Fruit fly (Drosophila melanogaster) whole organism, embryonic: ENCODE data around the gene borr.

Experiments
- CG11695 ChIP-seq: fragments of 200-800 bp; sonication (Bioruptor generic); IDR thresholded peaks from 3 replicates; pipeline ENCODE4 v1.3.6; 2022; ENCODE audit warnings: missing biosample characterization, missing genetic modification characterization
- CG11723 ChIP-seq: fragments of 200-800 bp; sonication (Bioruptor generic); optimal IDR thresholded peaks from 2 replicates; lab custom pipeline; 2017; ENCODE audit warnings: missing biosample characterization, mild to moderate bottlenecking, missing genetic modification characterization
- CG1233 ChIP-seq: fragments of 200-800 bp; sonication (Bioruptor generic); optimal IDR thresholded peaks from 4 replicates; lab custom pipeline; 2018; ENCODE audit warnings: missing biosample characterization, mild to moderate bottlenecking, missing genetic modification characterization
- CG12391 ChIP-seq: fragments of 200-800 bp; sonication (Bioruptor generic); optimal IDR thresholded peaks from 3 replicates; lab custom pipeline; 2018; ENCODE audit warnings: missing biosample characterization, mild to moderate bottlenecking, missing genetic modification characterization, moderate library complexity
- CG12942 ChIP-seq: fragments of 200-800 bp; sonication (Bioruptor generic); optimal IDR thresholded peaks from 3 replicates; lab custom pipeline; 2016; ENCODE audit warnings: missing biosample characterization, missing genetic modification characterization
- CG13287 ChIP-seq: fragments of 200-800 bp; sonication (Bioruptor generic); IDR thresholded peaks from 2 replicates; pipeline ENCODE4 v1.3.6; 2022; ENCODE audit warnings: missing biosample characterization, missing genetic modification characterization; ENCODE audit not compliant: partially characterized antibody
- CG13296 ChIP-seq: fragments of 200-800 bp; sonication (Bioruptor generic); optimal IDR thresholded peaks from 3 replicates; lab custom pipeline; 2018; ENCODE audit warnings: missing biosample characterization, mild to moderate bottlenecking, missing genetic modification characterization
- CG14860 ChIP-seq: fragments of 200-800 bp; sonication (Bioruptor generic); IDR thresholded peaks from 3 replicates; pipeline ENCODE4 v1.3.6; 2022; ENCODE audit warnings: missing biosample characterization, missing genetic modification characterization; ENCODE audit not compliant: partially characterized antibody
- CG15514 ChIP-seq: fragments of 200-800 bp; sonication (Bioruptor generic); optimal IDR thresholded peaks from 3 replicates; lab custom pipeline; 2017; ENCODE audit warnings: missing biosample characterization, missing genetic modification characterization, mild to moderate bottlenecking, moderate library complexity, missing genetic modification reagents
- CG17361 ChIP-seq: fragments of 200-800 bp; sonication (Bioruptor generic); IDR thresholded peaks from 3 replicates; pipeline ENCODE4 v1.3.6; 2022; ENCODE audit warnings: missing biosample characterization, missing genetic modification characterization
- CG1792 ChIP-seq: fragments of 200-800 bp; sonication (Bioruptor generic); optimal IDR thresholded peaks from 2 replicates; lab custom pipeline; 2016; ENCODE audit warnings: missing biosample characterization, missing genetic modification characterization
- CG30020 ChIP-seq: fragments of 200-800 bp; optimal IDR thresholded peaks from 2 replicates; lab custom pipeline; 2019; ENCODE audit warnings: missing biosample characterization, mild to moderate bottlenecking, missing genetic modification characterization, moderate library complexity
- CG3065 ChIP-seq: fragments of 200-800 bp; sonication (Bioruptor generic); optimal IDR thresholded peaks from 2 replicates; lab custom pipeline; 2016; ENCODE audit warnings: missing biosample characterization, missing genetic modification characterization
- CG32532 ChIP-seq: fragments of 200-800 bp; sonication (Bioruptor generic); IDR thresholded peaks from 2 replicates; pipeline ENCODE4 v1.3.6; 2022; ENCODE audit warnings: missing biosample characterization, missing genetic modification characterization
- CG34224 ChIP-seq: fragments of 200-800 bp; sonication (Bioruptor generic); IDR thresholded peaks from 3 replicates; pipeline ENCODE4 v1.3.6; 2022; ENCODE audit warnings: missing biosample characterization, missing genetic modification characterization; ENCODE audit not compliant: partially characterized antibody
- CG5953 ChIP-seq: fragments of 200-800 bp; sonication (Bioruptor generic); IDR thresholded peaks from 2 replicates; pipeline ENCODE4 v1.3.6; 2022; ENCODE audit warnings: missing biosample characterization, missing genetic modification characterization
- CG6791 ChIP-seq: fragments of 200-800 bp; sonication (Bioruptor generic); IDR thresholded peaks from 3 replicates; pipeline ENCODE4 v1.3.6; 2022; ENCODE audit warnings: missing biosample characterization, missing genetic modification characterization; ENCODE audit not compliant: partially characterized antibody
- CG6854 ChIP-seq: fragments of 200-800 bp; sonication (Bioruptor generic); optimal IDR thresholded peaks from 3 replicates; lab custom pipeline; 2017; ENCODE audit warnings: missing biosample characterization, mild to moderate bottlenecking, missing genetic modification characterization
- CG7372 ChIP-seq: fragments of 200-800 bp; sonication (Bioruptor generic); IDR thresholded peaks from 2 replicates; pipeline ENCODE4 v1.3.6; 2022; ENCODE audit warnings: missing biosample characterization, missing genetic modification characterization
- CG9437 ChIP-seq: fragments of 200-800 bp; sonication (Bioruptor generic); optimal IDR thresholded peaks from 2 replicates; lab custom pipeline; 2018; ENCODE audit warnings: missing biosample characterization, mild to moderate bottlenecking, missing genetic modification characterization
- Dek ChIP-seq: fragments of 200-800 bp; sonication (Bioruptor generic); optimal IDR thresholded peaks from 3 replicates; lab custom pipeline; 2019; ENCODE audit warnings: missing biosample characterization, mild to moderate bottlenecking, missing genetic modification characterization, moderate library complexity
- Drgx ChIP-seq: fragments of 200-800 bp; sonication (Bioruptor generic); IDR thresholded peaks from 2 replicates; pipeline ENCODE4 v1.3.6; 2022; ENCODE audit warnings: missing biosample characterization, missing genetic modification characterization
- Ets97D ChIP-seq: fragments of 200-800 bp; sonication (Bioruptor generic); optimal IDR thresholded peaks from 3 replicates; lab custom pipeline; 2016; ENCODE audit warnings: missing biosample characterization, missing genetic modification characterization
- Fer2 ChIP-seq: fragments of 200-800 bp; sonication (Bioruptor generic); optimal IDR thresholded peaks from 2 replicates; lab custom pipeline; 2018; ENCODE audit warnings: missing biosample characterization, mild to moderate bottlenecking, missing genetic modification characterization, moderate library complexity
- Hr78 ChIP-seq, 2 experiments: fragments of 200-800 bp in 1 of 2; fragments of >200 bp in 1 of 2; sonication (Bioruptor generic) in 1 of 2; optimal IDR thresholded peaks; 2 replicates each; lab custom pipeline; 2017 to 2019; ENCODE audit warnings: missing biosample characterization in 2 of 2, missing genetic modification characterization in 2 of 2, mild to moderate bottlenecking in 1 of 2, moderate library complexity in 1 of 2
- Lim3 ChIP-seq: fragments of 200-800 bp; sonication (Bioruptor generic); IDR thresholded peaks from 2 replicates; pipeline ENCODE4 v1.3.6; 2022; ENCODE audit warnings: missing biosample characterization, missing genetic modification characterization
- MBD-R2 ChIP-seq: fragments of 200-800 bp; sonication (Bioruptor generic); IDR thresholded peaks from 2 replicates; pipeline ENCODE4 v1.3.6; 2022; ENCODE audit warnings: missing biosample characterization, missing genetic modification characterization
- Xbp1 ChIP-seq: fragments of 200-800 bp; sonication (Bioruptor generic); optimal IDR thresholded peaks from 3 replicates; lab custom pipeline; 2016; ENCODE audit warnings: missing biosample characterization, mild to moderate bottlenecking, missing genetic modification characterization
- al ChIP-seq: fragments of 200-800 bp; sonication (Bioruptor generic); IDR thresholded peaks from 2 replicates; pipeline ENCODE4 v1.3.6; 2022; ENCODE audit warnings: missing biosample characterization, missing genetic modification characterization
- ci ChIP-seq: fragments of 200-800 bp; sonication (Bioruptor generic); IDR thresholded peaks from 3 replicates; pipeline ENCODE4 v1.3.6; 2022; ENCODE audit warnings: missing biosample characterization, missing genetic modification characterization
- dati ChIP-seq: fragments of 200-800 bp; sonication (Bioruptor generic); IDR thresholded peaks from 2 replicates; pipeline ENCODE4 v1.3.6; 2022; ENCODE audit warnings: missing biosample characterization, missing genetic modification characterization
- dysf ChIP-seq: fragments of 200-800 bp; sonication (Bioruptor generic); IDR thresholded peaks from 3 replicates; pipeline ENCODE4 v1.3.6; 2022; ENCODE audit warnings: missing biosample characterization, missing genetic modification characterization
- grn ChIP-seq: fragments of 200-800 bp; sonication (Bioruptor generic); optimal IDR thresholded peaks from 3 replicates; lab custom pipeline; 2017; ENCODE audit warnings: missing biosample characterization, missing genetic modification characterization
- hbn ChIP-seq: fragments of 200-800 bp; sonication (Bioruptor generic); IDR thresholded peaks from 2 replicates; pipeline ENCODE4 v1.3.6; 2022; ENCODE audit warnings: missing biosample characterization, missing genetic modification characterization; ENCODE audit not compliant: partially characterized antibody
- hkb ChIP-seq, 2 experiments: fragments of 200-800 bp in 1 of 2; fragments of >200 bp in 1 of 2; sonication (Bioruptor generic) in 1 of 2; IDR thresholded peaks in 1 of 2; optimal IDR thresholded peaks in 1 of 2; 2 replicates each; pipeline versions ENCODE4 v1.3.6 to Lab custom; 2017 to 2022; ENCODE audit warnings: missing biosample characterization in 1 of 2, missing genetic modification characterization in 1 of 2
- lab ChIP-seq: fragments of 200-800 bp; sonication (Bioruptor generic); optimal IDR thresholded peaks from 3 replicates; lab custom pipeline; 2017; ENCODE audit warnings: missing biosample characterization, missing genetic modification characterization, mild to moderate bottlenecking, moderate library complexity, missing genetic modification reagents
- nerfin-2 ChIP-seq: fragments of 200-800 bp; sonication (Bioruptor generic); IDR thresholded peaks from 2 replicates; pipeline ENCODE4 v1.3.6; 2022; ENCODE audit warnings: missing biosample characterization, missing genetic modification characterization; ENCODE audit not compliant: partially characterized antibody
- pfk ChIP-seq: fragments of 200-800 bp; sonication (Bioruptor generic); optimal IDR thresholded peaks from 2 replicates; lab custom pipeline; 2018; ENCODE audit warnings: missing biosample characterization, mild to moderate bottlenecking, missing genetic modification characterization, moderate library complexity
- rib ChIP-seq: fragments of 200-800 bp; sonication (Bioruptor generic); IDR thresholded peaks from 2 replicates; pipeline ENCODE4 v1.3.6; 2022; ENCODE audit warnings: missing biosample characterization, missing genetic modification characterization
- salm ChIP-seq: fragments of 200-800 bp; sonication (Bioruptor generic); optimal IDR thresholded peaks from 2 replicates; lab custom pipeline; 2018; ENCODE audit warnings: missing biosample characterization, mild to moderate bottlenecking, missing genetic modification characterization
- sens ChIP-seq: fragments of 200-800 bp; sonication (Bioruptor generic); peaks from one replicate; lab custom pipeline; 2016; ENCODE audit warnings: missing biosample characterization, missing genetic modification characterization
- sna ChIP-seq: fragments of 200-800 bp; sonication (Bioruptor generic); IDR thresholded peaks from 2 replicates; pipeline ENCODE4 v1.3.6; 2022; ENCODE audit warnings: missing biosample characterization, missing genetic modification characterization; ENCODE audit not compliant: partially characterized antibody
- stc ChIP-seq: fragments of 200-800 bp; sonication (Bioruptor generic); IDR thresholded peaks from 2 replicates; pipeline ENCODE4 v1.3.6; 2022; ENCODE audit warnings: missing biosample characterization, missing genetic modification characterization
- stwl ChIP-seq: fragments of 200-800 bp; sonication (Bioruptor generic); optimal IDR thresholded peaks from 3 replicates; lab custom pipeline; 2018; ENCODE audit warnings: missing biosample characterization, mild to moderate bottlenecking, missing genetic modification characterization, moderate library complexity
- sug ChIP-seq: fragments of 200-800 bp; optimal IDR thresholded peaks from 2 replicates; lab custom pipeline; 2019; ENCODE audit warnings: missing biosample characterization, mild to moderate bottlenecking, missing genetic modification characterization, moderate library complexity
- tna ChIP-seq: fragments of 200-800 bp; sonication (Bioruptor generic); IDR thresholded peaks from 2 replicates; pipeline ENCODE4 v1.3.6; 2022; ENCODE audit warnings: missing biosample characterization, missing genetic modification characterization; ENCODE audit not compliant: partially characterized antibody
- tup ChIP-seq: fragments of 200-800 bp; sonication (Bioruptor generic); optimal IDR thresholded peaks from 2 replicates; lab custom pipeline; 2016; ENCODE audit warnings: missing biosample characterization, mild to moderate bottlenecking, missing genetic modification characterization, moderate library complexity
- unc-4 ChIP-seq: fragments of 200-800 bp; sonication (Bioruptor generic); IDR thresholded peaks from 2 replicates; pipeline ENCODE4 v1.3.6; 2022; ENCODE audit warnings: missing biosample characterization, missing genetic modification characterization; ENCODE audit not compliant: partially characterized antibody
- zf30C ChIP-seq: fragments of 200-800 bp; sonication (Bioruptor generic); optimal IDR thresholded peaks from 3 replicates; lab custom pipeline; 2018; ENCODE audit warnings: missing biosample characterization, mild to moderate bottlenecking, missing genetic modification characterization

The borr gene

dm6 chr2L:9203401-9203800 lies 49.5 kb downstream of the borr start (continued):
- TF ChIP-seq salm (tag; lab: Kevin White, UChicago), result no peak
- TF ChIP-seq CG6854 (GFP tag; lab: Kevin White, UChicago), result no peak
- no peak for TF ChIP-seq CG5953 (GFP tag; lab: Robert Waterston, UW)
- peak; percentile 3 for TF ChIP-seq sug (tag; lab: Kevin White, UChicago)
- TF ChIP-seq Xbp1, result no peak
- TF ChIP-seq CG6791 (GFP tag; lab: Robert Waterston, UW), result no peak
- no peak for TF ChIP-seq dysf
- peak; percentile 3 for TF ChIP-seq CG15514
- no peak for TF ChIP-seq CG1792
- no peak for TF ChIP-seq CG34224
- TF ChIP-seq Dek (tag; lab: Kevin White, UChicago), result no peak
- TF ChIP-seq CG32532 (GFP tag; lab: Robert Waterston, UW), result peak; percentile 27; the same call in 1 of the 2 replicates
- peak; percentile 18 for TF ChIP-seq CG30020 (tag; lab: Kevin White, UChicago)
- TF ChIP-seq CG12942 (GFP tag; lab: Kevin White, UChicago), result no peak
- no peak for TF ChIP-seq stc (GFP tag; lab: Robert Waterston, UW)
- TF ChIP-seq nerfin-2, result no peak
- TF ChIP-seq CG11723, result peak; percentile 16
- peak; percentile 98 for TF ChIP-seq pfk (GFP tag; lab: Kevin White, UChicago)
- peak; percentile 24 for TF ChIP-seq stwl (tag; lab: Kevin White, UChicago)
- TF ChIP-seq unc-4 (GFP tag; lab: Robert Waterston, UW), result no peak
- no peak for TF ChIP-seq CG13296 (GFP tag; lab: Kevin White, UChicago)
- peak; percentile 1 for TF ChIP-seq lab
- no peak for TF ChIP-seq Lim3 (GFP tag; lab: Robert Waterston, UW)
- TF ChIP-seq Drgx (GFP tag; lab: Robert Waterston, UW), result peak; percentile 51; the same call in 1 of the 2 replicates
- no peak for TF ChIP-seq CG14860 (GFP tag; lab: Robert Waterston, UW)
- no peak for TF ChIP-seq grn (GFP tag; lab: Kevin White, UChicago)
- no peak for TF ChIP-seq sna (GFP tag; lab: Robert Waterston, UW)
- no peak for TF ChIP-seq CG9437 (GFP tag; lab: Kevin White, UChicago)
- TF ChIP-seq hbn (GFP tag; lab: Robert Waterston, UW), result no peak
- peak; percentile 48 for TF ChIP-seq sens (GFP tag; lab: Kevin White, UChicago)
- no peak for TF ChIP-seq CG7372 (GFP tag; lab: Robert Waterston, UW)
- TF ChIP-seq al (GFP tag; lab: Robert Waterston, UW), result no peak
- TF ChIP-seq Hr78 (GFP tag; optimal IDR thresholded peaks at IDR 0.05; lab: Kevin White, UChicago), result no peak
- TF ChIP-seq rib (GFP tag; lab: Robert Waterston, UW), result peak; percentile 67; the same call in 1 of the 2 replicates
- no peak for TF ChIP-seq CG1233 (GFP tag; lab: Kevin White, UChicago)
- no peak for TF ChIP-seq CG12391 (tag; lab: Kevin White, UChicago)
- TF ChIP-seq hkb (optimal IDR thresholded peaks at IDR 0.05; lab: Kevin White, UChicago), result no peak
- 0 out of 2 replicates have a peak, but pooled peaks have one; percentile 37 for TF ChIP-seq hkb (GFP tag; IDR thresholded peaks at IDR 0.05; lab: Robert Waterston, UW)
- TF ChIP-seq Fer2, result no peak
- no peak for TF ChIP-seq zf30C (GFP tag; lab: Kevin White, UChicago)
- 0 out of 3 replicates have a peak, but pooled peaks have one; percentile 46 for TF ChIP-seq ci
- peak; percentile 14; the same call in 1 of the 2 replicates for TF ChIP-seq tna (GFP tag; lab: Robert Waterston, UW)
- no peak for TF ChIP-seq CG17361 (GFP tag; lab: Robert Waterston, UW)
- no peak for TF ChIP-seq CG11695
- no peak for TF ChIP-seq MBD-R2 (GFP tag; lab: Robert Waterston, UW)
- TF ChIP-seq CG3065 (GFP tag; lab: Kevin White, UChicago), result no peak
- peak; percentile 45; the same call in 1 of the 2 replicates for TF ChIP-seq CG13287 (GFP tag; lab: Robert Waterston, UW)
- no peak for TF ChIP-seq tup
- TF ChIP-seq dati (GFP tag; lab: Robert Waterston, UW), result no peak
- TF ChIP-seq Ets97D (GFP tag; lab: Kevin White, UChicago), result no peak
